Fruit fly (Drosophila melanogaster) whole organism, embryonic: Measurements from ENCODE around the gene fne.

Experiments used
- CG1024 ChIP-seq: fragments of 200-800 bp; sonication (Bioruptor generic); IDR thresholded peaks from 2 replicates; pipeline ENCODE4 v1.3.6; 2022; ENCODE audit warnings: missing biosample characterization, missing genetic modification characterization
- CG10267 ChIP-seq: fragments of 200-800 bp; sonication (Bioruptor generic); optimal IDR thresholded peaks from 2 replicates; lab custom pipeline; 2018; ENCODE audit warnings: missing biosample characterization, mild to moderate bottlenecking, missing genetic modification characterization, moderate library complexity
- CG10654 ChIP-seq: fragments of 200-800 bp; sonication (Bioruptor generic); optimal IDR thresholded peaks from 2 replicates; lab custom pipeline; 2016; ENCODE audit warnings: missing biosample characterization, missing genetic modification characterization
- CG10979 ChIP-seq: fragments of 200-800 bp; sonication (Bioruptor generic); optimal IDR thresholded peaks from 2 replicates; lab custom pipeline; 2018; ENCODE audit warnings: missing biosample characterization, mild to moderate bottlenecking, missing genetic modification characterization, moderate library complexity
- CG11456 ChIP-seq: fragments of 200-800 bp; sonication (Bioruptor generic); IDR thresholded peaks from 3 replicates; pipeline ENCODE4 v1.3.6; 2022; ENCODE audit warnings: missing biosample characterization, missing genetic modification characterization
- CG12104 ChIP-seq: fragments of 200-800 bp; sonication (Bioruptor generic); optimal IDR thresholded peaks from 3 replicates; lab custom pipeline; 2016; ENCODE audit warnings: missing biosample characterization, missing genetic modification characterization
- CG12155 ChIP-seq: fragments of 200-800 bp; sonication (Bioruptor generic); optimal IDR thresholded peaks from 3 replicates; lab custom pipeline; 2016; ENCODE audit warnings: missing biosample characterization, missing genetic modification characterization
- CG12744 ChIP-seq: fragments of 200-800 bp; sonication (Bioruptor generic); optimal IDR thresholded peaks from 2 replicates; lab custom pipeline; 2016; ENCODE audit warnings: missing biosample characterization, missing genetic modification characterization
- CG15269 ChIP-seq: fragments of 200-800 bp; sonication (Bioruptor generic); optimal IDR thresholded peaks from 2 replicates; lab custom pipeline; 2018; ENCODE audit warnings: missing biosample characterization, mild to moderate bottlenecking, missing genetic modification characterization, moderate library complexity
- CG18262 ChIP-seq: fragments of 200-800 bp; optimal IDR thresholded peaks from 3 replicates; lab custom pipeline; 2019; ENCODE audit warnings: missing biosample characterization, mild to moderate bottlenecking, missing genetic modification characterization, moderate library complexity
- CG2116 ChIP-seq: fragments of 200-800 bp; sonication (Bioruptor generic); optimal IDR thresholded peaks from 3 replicates; lab custom pipeline; 2018; ENCODE audit warnings: missing biosample characterization, mild to moderate bottlenecking, missing genetic modification characterization
- CG3065 ChIP-seq: fragments of 200-800 bp; sonication (Bioruptor generic); optimal IDR thresholded peaks from 2 replicates; lab custom pipeline; 2016; ENCODE audit warnings: missing biosample characterization, missing genetic modification characterization
- CG3407 ChIP-seq: fragments of 200-800 bp; sonication (Bioruptor generic); optimal IDR thresholded peaks from 2 replicates; lab custom pipeline; 2018; ENCODE audit warnings: missing biosample characterization, mild to moderate bottlenecking, missing genetic modification characterization
- CG34376 ChIP-seq: fragments of 200-800 bp; sonication (Bioruptor generic); optimal IDR thresholded peaks from 2 replicates; lab custom pipeline; 2018; ENCODE audit warnings: missing biosample characterization, mild to moderate bottlenecking, missing genetic modification characterization
- CG4707 ChIP-seq: fragments of 200-800 bp; sonication (Bioruptor generic); optimal IDR thresholded peaks from 2 replicates; lab custom pipeline; 2018; ENCODE audit warnings: missing biosample characterization, mild to moderate bottlenecking, missing genetic modification characterization, moderate library complexity
- CG8089 ChIP-seq: fragments of 200-800 bp; sonication (Bioruptor generic); optimal IDR thresholded peaks from 3 replicates; lab custom pipeline; 2016; ENCODE audit warnings: missing biosample characterization, missing genetic modification characterization
- CG9437 ChIP-seq: fragments of 200-800 bp; sonication (Bioruptor generic); optimal IDR thresholded peaks from 2 replicates; lab custom pipeline; 2018; ENCODE audit warnings: missing biosample characterization, mild to moderate bottlenecking, missing genetic modification characterization
- Chrac-16 ChIP-seq: fragments of 200-800 bp; sonication (Bioruptor generic); optimal IDR thresholded peaks from 3 replicates; lab custom pipeline; 2016; ENCODE audit warnings: missing biosample characterization, missing genetic modification characterization
- Dip2 ChIP-seq: fragments of 200-800 bp; sonication (Bioruptor generic); IDR thresholded peaks from 2 replicates; pipeline ENCODE4 v1.3.6; 2022; ENCODE audit warnings: missing biosample characterization, missing genetic modification characterization
- ERR ChIP-seq: fragments of 200-800 bp; sonication (Bioruptor generic); optimal IDR thresholded peaks from 2 replicates; lab custom pipeline; 2016; ENCODE audit warnings: missing biosample characterization, missing genetic modification characterization
- Hr51 ChIP-seq, 2 experiments: fragments of 200-800 bp; sonication (Bioruptor generic); optimal IDR thresholded peaks; 2 replicates in 1 of 2; 3 replicates in 1 of 2; lab custom pipeline; 2016 to 2018; ENCODE audit warnings: missing biosample characterization in 2 of 2, missing genetic modification characterization in 2 of 2, mild to moderate bottlenecking in 1 of 2, moderate library complexity in 1 of 2
- Lhr ChIP-seq: fragments of 200-800 bp; sonication (Bioruptor generic); optimal IDR thresholded peaks from 3 replicates; lab custom pipeline; 2017; ENCODE audit warnings: mild to moderate bottlenecking, missing biosample characterization, missing genetic modification reagents, missing genetic modification characterization
- Lim3 ChIP-seq: fragments of 200-800 bp; sonication (Bioruptor generic); IDR thresholded peaks from 2 replicates; pipeline ENCODE4 v1.3.6; 2022; ENCODE audit warnings: missing biosample characterization, missing genetic modification characterization
- Meics ChIP-seq: fragments of 200-800 bp; sonication (Bioruptor generic); optimal IDR thresholded peaks from 2 replicates; lab custom pipeline; 2017; ENCODE audit warnings: missing biosample characterization, mild to moderate bottlenecking, missing genetic modification characterization
- Ptx1 ChIP-seq: fragments of 200-800 bp; sonication (Bioruptor generic); IDR thresholded peaks from 2 replicates; pipeline ENCODE4 v1.3.6; 2022; ENCODE audit warnings: missing biosample characterization, missing genetic modification characterization
- Sox100B ChIP-seq: fragments of 200-800 bp; sonication (Bioruptor generic); optimal IDR thresholded peaks from 3 replicates; lab custom pipeline; 2018; ENCODE audit warnings: missing biosample characterization, mild to moderate bottlenecking, missing genetic modification characterization
- Stat92E ChIP-seq, 3 experiments: fragments of >200 bp in 2 of 3; fragments of 200-800 bp in 1 of 3; sonication (Bioruptor generic) in 1 of 3; optimal IDR thresholded peaks; 2 replicates each; lab custom pipeline; 2017 to 2019; ENCODE audit warnings: missing biosample characterization in 3 of 3, missing genetic modification characterization in 3 of 3, mild to moderate bottlenecking in 1 of 3, moderate library complexity in 1 of 3
- Vsx1 ChIP-seq: fragments of 200-800 bp; sonication (Bioruptor generic); optimal IDR thresholded peaks from 2 replicates; lab custom pipeline; 2017; ENCODE audit warnings: missing biosample characterization, mild to moderate bottlenecking, missing genetic modification characterization, missing genetic modification reagents
- az2 ChIP-seq: fragments of 200-800 bp; sonication (Bioruptor generic); optimal IDR thresholded peaks from 3 replicates; lab custom pipeline; 2016; ENCODE audit warnings: missing biosample characterization, missing genetic modification characterization
- cad ChIP-seq: fragments of >200 bp; optimal IDR thresholded peaks from 2 replicates; lab custom pipeline; 2017; ENCODE audit warnings: missing biosample characterization, missing genetic modification characterization
- chn ChIP-seq: fragments of 200-800 bp; sonication (Bioruptor generic); optimal IDR thresholded peaks from 2 replicates; lab custom pipeline; 2016; ENCODE audit warnings: missing biosample characterization, missing genetic modification characterization
- disco-r ChIP-seq: fragments of 200-800 bp; sonication (Bioruptor generic); optimal IDR thresholded peaks from 2 replicates; lab custom pipeline; 2016; ENCODE audit warnings: missing biosample characterization, missing genetic modification characterization
- dysf ChIP-seq: fragments of 200-800 bp; sonication (Bioruptor generic); IDR thresholded peaks from 3 replicates; pipeline ENCODE4 v1.3.6; 2022; ENCODE audit warnings: missing biosample characterization, missing genetic modification characterization
- grau ChIP-seq: fragments of 200-800 bp; optimal IDR thresholded peaks from 3 replicates; lab custom pipeline; 2019; ENCODE audit warnings: missing biosample characterization, mild to moderate bottlenecking, missing genetic modification characterization, moderate library complexity
- grn ChIP-seq: fragments of 200-800 bp; sonication (Bioruptor generic); optimal IDR thresholded peaks from 3 replicates; lab custom pipeline; 2017; ENCODE audit warnings: missing biosample characterization, missing genetic modification characterization
- jing ChIP-seq: fragments of 200-800 bp; sonication (Bioruptor generic); optimal IDR thresholded peaks from 2 replicates; lab custom pipeline; 2018; ENCODE audit warnings: missing biosample characterization, mild to moderate bottlenecking, missing genetic modification characterization
- kay ChIP-seq: fragments of 200-800 bp; sonication (Bioruptor generic); optimal IDR thresholded peaks from 2 replicates; lab custom pipeline; 2016; ENCODE audit warnings: missing biosample characterization, missing genetic modification characterization
- kni ChIP-seq: fragments of 200-800 bp; sonication (Bioruptor generic); optimal IDR thresholded peaks from 3 replicates; lab custom pipeline; 2017; ENCODE audit warnings: mild to moderate bottlenecking, missing biosample characterization, missing genetic modification reagents, missing genetic modification characterization
- knrl ChIP-seq: fragments of 200-800 bp; sonication (Bioruptor generic); IDR thresholded peaks from 3 replicates; pipeline ENCODE4 v1.3.6; 2022; ENCODE audit warnings: missing biosample characterization, missing genetic modification characterization; ENCODE audit not compliant: partially characterized antibody
- lbe ChIP-seq: fragments of 200-800 bp; sonication (Bioruptor generic); optimal IDR thresholded peaks from 2 replicates; lab custom pipeline; 2016; ENCODE audit warnings: missing biosample characterization, mild to moderate bottlenecking, missing genetic modification characterization
- mam ChIP-seq: fragments of 200-800 bp; sonication (Bioruptor generic); optimal IDR thresholded peaks from 3 replicates; lab custom pipeline; 2016; ENCODE audit warnings: missing biosample characterization, missing genetic modification characterization
- nau ChIP-seq: fragments of 200-800 bp; sonication (Bioruptor generic); optimal IDR thresholded peaks from 3 replicates; lab custom pipeline; 2017; ENCODE audit warnings: missing biosample characterization, mild to moderate bottlenecking, missing genetic modification characterization, missing genetic modification reagents
- psq ChIP-seq: fragments of 200-800 bp; sonication (Bioruptor generic); optimal IDR thresholded peaks from 2 replicates; lab custom pipeline; 2017; ENCODE audit warnings: missing biosample characterization, missing genetic modification characterization
- row ChIP-seq: fragments of 200-800 bp; sonication (Bioruptor generic); IDR thresholded peaks from 3 replicates; pipeline ENCODE4 v1.3.6; 2022; ENCODE audit warnings: missing biosample characterization, missing genetic modification characterization
- sd ChIP-seq: fragments of 200-800 bp; sonication (Bioruptor generic); optimal IDR thresholded peaks from 3 replicates; lab custom pipeline; 2018; ENCODE audit warnings: missing biosample characterization, mild to moderate bottlenecking, missing genetic modification characterization, moderate library complexity
- shn ChIP-seq: fragments of 200-800 bp; sonication (Bioruptor generic); optimal IDR thresholded peaks from 3 replicates; lab custom pipeline; 2016; ENCODE audit warnings: missing biosample characterization, missing genetic modification characterization
- sr ChIP-seq: fragments of 200-800 bp; sonication (Bioruptor generic); IDR thresholded peaks from 3 replicates; pipeline ENCODE4 v1.3.6; 2022; ENCODE audit warnings: missing biosample characterization, missing genetic modification characterization
- sug ChIP-seq: fragments of 200-800 bp; optimal IDR thresholded peaks from 2 replicates; lab custom pipeline; 2019; ENCODE audit warnings: missing biosample characterization, mild to moderate bottlenecking, missing genetic modification characterization, moderate library complexity
- zf30C ChIP-seq: fragments of 200-800 bp; sonication (Bioruptor generic); optimal IDR thresholded peaks from 3 replicates; lab custom pipeline; 2018; ENCODE audit warnings: missing biosample characterization, mild to moderate bottlenecking, missing genetic modification characterization

Gene fne

dm6 chrX:12909577-12910426 is 7.5 kb upstream of the fne start, which contains the start of the genes Brms1 and CG4645 (continued):
- TF ChIP-seq CG12155 (GFP tag; lab: Kevin White, UChicago), result peak; percentile 32
- no peak for TF ChIP-seq ERR (GFP tag; lab: Kevin White, UChicago)
- no peak for TF ChIP-seq CG1024
- TF ChIP-seq CG10979 (tag; lab: Kevin White, UChicago), result peak; percentile 28
- no peak for TF ChIP-seq shn
- no peak for TF ChIP-seq kni (GFP tag; lab: Kevin White, UChicago)
- TF ChIP-seq chn (GFP tag; lab: Kevin White, UChicago), result peak; percentile 15
- peak; percentile 3 for TF ChIP-seq kay
- no peak for TF ChIP-seq sr
- peak; percentile 6 for TF ChIP-seq CG12104 (GFP tag; lab: Kevin White, UChicago)
- TF ChIP-seq grau (tag; lab: Kevin White, UChicago), result peak; percentile 57
- no peak for TF ChIP-seq CG3065 (GFP tag; lab: Kevin White, UChicago)
- TF ChIP-seq Lim3 (GFP tag; lab: Robert Waterston, UW), result no peak
- no peak for TF ChIP-seq Dip2
- peak; percentile 29 for TF ChIP-seq az2 (GFP tag; lab: Kevin White, UChicago)
- peak; percentile 28 for TF ChIP-seq mam (GFP tag; lab: Kevin White, UChicago)
- TF ChIP-seq Meics (GFP tag; lab: Kevin White, UChicago), result peak; percentile 63
- TF ChIP-seq sd (tag; lab: Kevin White, UChicago), result no peak
- TF ChIP-seq lbe (GFP tag; lab: Kevin White, UChicago), result no peak
- TF ChIP-seq zf30C, result no peak
- no peak for TF ChIP-seq psq
- TF ChIP-seq CG4707 (GFP tag; lab: Kevin White, UChicago), result no peak
- peak; percentile 44 for TF ChIP-seq CG2116 (GFP tag; lab: Kevin White, UChicago)
- TF ChIP-seq Lhr (GFP tag; lab: Kevin White, UChicago), result peak; percentile 20
- TF ChIP-seq CG10654 (GFP tag; lab: Kevin White, UChicago), result no peak
- TF ChIP-seq CG10267 (tag; lab: Kevin White, UChicago), result peak; percentile 95
- TF ChIP-seq Chrac-16 (GFP tag; lab: Kevin White, UChicago), result peak; percentile 47
- TF ChIP-seq Stat92E (GFP tag; optimal IDR thresholded peaks at IDR 0.05; lab: Kevin White, UChicago), result no peak
- TF ChIP-seq Sox100B, result peak; percentile 61
- no peak for TF ChIP-seq knrl
- TF ChIP-seq grn (GFP tag; lab: Kevin White, UChicago), result no peak
- TF ChIP-seq Vsx1, result no peak
- TF ChIP-seq CG9437, result peak; percentile 54
- TF ChIP-seq CG12744 (GFP tag; lab: Kevin White, UChicago), result no peak
- TF ChIP-seq CG11456 (GFP tag; lab: Robert Waterston, UW), result peak; percentile 66; the same call in 2 of the 3 replicates
- peak; percentile 78 for TF ChIP-seq row
- no peak for TF ChIP-seq CG3407 (GFP tag; lab: Kevin White, UChicago)
- TF ChIP-seq CG34376 (GFP tag; lab: Kevin White, UChicago), result peak; percentile 14
- no peak for TF ChIP-seq cad
- TF ChIP-seq jing (GFP tag; lab: Kevin White, UChicago), result no peak
- no peak for TF ChIP-seq nau
- peak; percentile 69 for TF ChIP-seq sug (tag; lab: Kevin White, UChicago)
- TF ChIP-seq Ptx1 (GFP tag; lab: Robert Waterston, UW), result peak; percentile 50
- peak in 1 of 2 experiments; percentile 41 for TF ChIP-seq Hr51 (GFP tag; optimal IDR thresholded peaks at IDR 0.05; lab: Kevin White, UChicago)
- TF ChIP-seq disco-r, result no peak
- TF ChIP-seq CG15269, result peak; percentile 58
- no peak for TF ChIP-seq CG8089 (GFP tag; lab: Kevin White, UChicago)
- peak; percentile 59 for TF ChIP-seq CG18262 (tag; lab: Kevin White, UChicago)
- TF ChIP-seq dysf (GFP tag; lab: Robert Waterston, UW), result peak; percentile 60; the same call in 1 of the 3 replicates
